Fruit fly (Drosophila melanogaster) whole organism, embryonic: ENCODE measurements around the gene CG43291.

Experiments
- Atf3 ChIP-seq: fragments of 200-800 bp; sonication (Bioruptor generic); optimal IDR thresholded peaks from 3 replicates; lab custom pipeline; 2016; ENCODE audit warnings: missing biosample characterization, missing genetic modification characterization
- Bdp1 ChIP-seq: fragments of 200-800 bp; sonication (Bioruptor generic); optimal IDR thresholded peaks from 3 replicates; lab custom pipeline; 2016; ENCODE audit warnings: missing biosample characterization, missing genetic modification characterization
- CG10959 ChIP-seq: fragments of 200-800 bp; sonication (Bioruptor generic); IDR thresholded peaks from 2 replicates; pipeline ENCODE4 v1.3.6; 2022; ENCODE audit warnings: missing biosample characterization, missing genetic modification characterization
- CG11696 ChIP-seq: fragments of 200-800 bp; sonication (Bioruptor generic); IDR thresholded peaks from 2 replicates; pipeline ENCODE4 v1.3.6; 2022; ENCODE audit warnings: missing biosample characterization, missing genetic modification characterization
- CG12155 ChIP-seq: fragments of 200-800 bp; sonication (Bioruptor generic); optimal IDR thresholded peaks from 3 replicates; lab custom pipeline; 2016; ENCODE audit warnings: missing biosample characterization, missing genetic modification characterization
- CG12744 ChIP-seq: fragments of 200-800 bp; sonication (Bioruptor generic); optimal IDR thresholded peaks from 2 replicates; lab custom pipeline; 2016; ENCODE audit warnings: missing biosample characterization, missing genetic modification characterization
- CG12942 ChIP-seq: fragments of 200-800 bp; sonication (Bioruptor generic); optimal IDR thresholded peaks from 3 replicates; lab custom pipeline; 2016; ENCODE audit warnings: missing biosample characterization, missing genetic modification characterization
- CG14014 ChIP-seq: fragments of 200-800 bp; sonication (Bioruptor generic); IDR thresholded peaks from 2 replicates; pipeline ENCODE4 v1.3.6; 2022; ENCODE audit warnings: missing biosample characterization, missing genetic modification characterization
- CG1529 ChIP-seq: fragments of 200-800 bp; sonication (Bioruptor generic); optimal IDR thresholded peaks from 3 replicates; lab custom pipeline; 2018; ENCODE audit warnings: missing biosample characterization, missing genetic modification characterization
- CG17361 ChIP-seq: fragments of 200-800 bp; sonication (Bioruptor generic); IDR thresholded peaks from 3 replicates; pipeline ENCODE4 v1.3.6; 2022; ENCODE audit warnings: missing biosample characterization, missing genetic modification characterization
- CG17385 ChIP-seq: fragments of 200-800 bp; sonication (Bioruptor generic); optimal IDR thresholded peaks from 3 replicates; lab custom pipeline; 2018; ENCODE audit warnings: missing biosample characterization, mild to moderate bottlenecking, missing genetic modification characterization
- CG31365 ChIP-seq: fragments of 200-800 bp; sonication (Bioruptor generic); optimal IDR thresholded peaks from 2 replicates; lab custom pipeline; 2018; ENCODE audit warnings: missing biosample characterization, mild to moderate bottlenecking, missing genetic modification characterization
- CG32532 ChIP-seq: fragments of 200-800 bp; sonication (Bioruptor generic); IDR thresholded peaks from 2 replicates; pipeline ENCODE4 v1.3.6; 2022; ENCODE audit warnings: missing biosample characterization, missing genetic modification characterization
- CG34224 ChIP-seq: fragments of 200-800 bp; sonication (Bioruptor generic); IDR thresholded peaks from 3 replicates; pipeline ENCODE4 v1.3.6; 2022; ENCODE audit warnings: missing biosample characterization, missing genetic modification characterization; ENCODE audit not compliant: partially characterized antibody
- CG5245 ChIP-seq: fragments of 200-800 bp; sonication (Bioruptor generic); optimal IDR thresholded peaks from 3 replicates; lab custom pipeline; 2016; ENCODE audit warnings: missing biosample characterization, missing genetic modification characterization
- CG8924 ChIP-seq: fragments of 200-800 bp; optimal IDR thresholded peaks from 3 replicates; lab custom pipeline; 2019; ENCODE audit warnings: missing biosample characterization, mild to moderate bottlenecking, missing genetic modification characterization, moderate library complexity
- CG9215 ChIP-seq: fragments of 200-800 bp; sonication (Bioruptor generic); IDR thresholded peaks from 2 replicates; pipeline ENCODE4 v1.3.6; 2022; ENCODE audit warnings: missing biosample characterization, missing genetic modification characterization
- CG9817 ChIP-seq: fragments of 200-800 bp; sonication (Bioruptor generic); optimal IDR thresholded peaks from 2 replicates; lab custom pipeline; 2018; ENCODE audit warnings: missing biosample characterization, mild to moderate bottlenecking, missing genetic modification characterization, moderate library complexity
- CrebB ChIP-seq: fragments of 200-800 bp; sonication (Bioruptor generic); optimal IDR thresholded peaks from 3 replicates; lab custom pipeline; 2018; ENCODE audit warnings: missing biosample characterization, mild to moderate bottlenecking, missing genetic modification characterization
- Doc2 ChIP-seq: fragments of 200-800 bp; sonication (Bioruptor generic); IDR thresholded peaks from 2 replicates; pipeline ENCODE4 v1.3.6; 2022; ENCODE audit warnings: missing biosample characterization, missing genetic modification characterization
- ERR ChIP-seq: fragments of 200-800 bp; sonication (Bioruptor generic); optimal IDR thresholded peaks from 2 replicates; lab custom pipeline; 2016; ENCODE audit warnings: missing biosample characterization, missing genetic modification characterization
- Fer2 ChIP-seq: fragments of 200-800 bp; sonication (Bioruptor generic); optimal IDR thresholded peaks from 2 replicates; lab custom pipeline; 2018; ENCODE audit warnings: missing biosample characterization, mild to moderate bottlenecking, missing genetic modification characterization, moderate library complexity
- Hr51 ChIP-seq, 2 experiments: fragments of 200-800 bp; sonication (Bioruptor generic); optimal IDR thresholded peaks; 2 replicates in 1 of 2; 3 replicates in 1 of 2; lab custom pipeline; 2016 to 2018; ENCODE audit warnings: missing biosample characterization in 2 of 2, missing genetic modification characterization in 2 of 2, mild to moderate bottlenecking in 1 of 2, moderate library complexity in 1 of 2
- Mrtf ChIP-seq: fragments of 200-800 bp; sonication (Bioruptor generic); IDR thresholded peaks from 3 replicates; pipeline ENCODE4 v1.3.6; 2022; ENCODE audit warnings: missing biosample characterization, missing genetic modification characterization
- Neu2 ChIP-seq: fragments of 200-800 bp; sonication (Bioruptor generic); optimal IDR thresholded peaks from 3 replicates; lab custom pipeline; 2016; ENCODE audit warnings: missing biosample characterization, missing genetic modification characterization, borderline replicate concordance
- Poxn ChIP-seq: fragments of 200-800 bp; sonication (Bioruptor generic); IDR thresholded peaks from 2 replicates; pipeline ENCODE4 v1.3.6; 2022; ENCODE audit warnings: missing biosample characterization, missing genetic modification characterization
- Rfx ChIP-seq: fragments of 200-800 bp; sonication (Bioruptor generic); IDR thresholded peaks from 2 replicates; pipeline ENCODE4 v1.3.6; 2022; ENCODE audit warnings: missing biosample characterization, missing genetic modification characterization
- Scr ChIP-seq: fragments of 200-800 bp; sonication (Bioruptor generic); IDR thresholded peaks from 2 replicates; pipeline ENCODE4 v1.3.6; 2022; ENCODE audit warnings: missing biosample characterization, missing genetic modification characterization; ENCODE audit not compliant: partially characterized antibody
- Usf ChIP-seq: fragments of 200-800 bp; sonication (Bioruptor generic); optimal IDR thresholded peaks from 2 replicates; lab custom pipeline; 2017; ENCODE audit warnings: missing genotype, missing biosample characterization, missing genetic modification characterization
- Vsx1 ChIP-seq: fragments of 200-800 bp; sonication (Bioruptor generic); optimal IDR thresholded peaks from 2 replicates; lab custom pipeline; 2017; ENCODE audit warnings: missing biosample characterization, mild to moderate bottlenecking, missing genetic modification characterization, missing genetic modification reagents
- abd-A ChIP-seq: fragments of 200-800 bp; sonication (Bioruptor generic); optimal IDR thresholded peaks from 3 replicates; lab custom pipeline; 2019; ENCODE audit warnings: missing biosample characterization, mild to moderate bottlenecking, missing genetic modification characterization, moderate library complexity
- aop ChIP-seq: fragments of 200-800 bp; sonication (Bioruptor generic); IDR thresholded peaks from 2 replicates; pipeline ENCODE4 v1.3.6; 2022; ENCODE audit warnings: missing biosample characterization, missing genetic modification characterization
- bab2 ChIP-seq: fragments of 200-800 bp; sonication (Bioruptor generic); optimal IDR thresholded peaks from 2 replicates; lab custom pipeline; 2016; ENCODE audit warnings: missing biosample characterization, missing genetic modification characterization
- cg ChIP-seq: fragments of 200-800 bp; sonication (Bioruptor generic); optimal IDR thresholded peaks from 3 replicates; lab custom pipeline; 2019; ENCODE audit warnings: missing biosample characterization, mild to moderate bottlenecking, missing genetic modification characterization, moderate library complexity
- eyg ChIP-seq: fragments of 200-800 bp; sonication (Bioruptor generic); optimal IDR thresholded peaks from 3 replicates; lab custom pipeline; 2016; ENCODE audit warnings: missing biosample characterization, missing genetic modification characterization
- fd64A ChIP-seq: fragments of 200-800 bp; sonication (Bioruptor generic); optimal IDR thresholded peaks from 3 replicates; lab custom pipeline; 2018; ENCODE audit warnings: missing biosample characterization, mild to moderate bottlenecking, missing genetic modification characterization
- jing ChIP-seq: fragments of 200-800 bp; sonication (Bioruptor generic); optimal IDR thresholded peaks from 2 replicates; lab custom pipeline; 2018; ENCODE audit warnings: missing biosample characterization, mild to moderate bottlenecking, missing genetic modification characterization
- lmd ChIP-seq: fragments of 200-800 bp; sonication (Bioruptor generic); IDR thresholded peaks from 2 replicates; pipeline ENCODE4 v1.3.6; 2022; ENCODE audit warnings: missing biosample characterization, missing genetic modification characterization
- nerfin-2 ChIP-seq: fragments of 200-800 bp; sonication (Bioruptor generic); IDR thresholded peaks from 2 replicates; pipeline ENCODE4 v1.3.6; 2022; ENCODE audit warnings: missing biosample characterization, missing genetic modification characterization; ENCODE audit not compliant: partially characterized antibody
- oc ChIP-seq: fragments of 200-800 bp; sonication (Bioruptor generic); optimal IDR thresholded peaks from 2 replicates; lab custom pipeline; 2018; ENCODE audit warnings: missing biosample characterization, mild to moderate bottlenecking, missing genetic modification characterization, moderate library complexity
- onecut ChIP-seq: fragments of 200-800 bp; sonication (Bioruptor generic); IDR thresholded peaks from 2 replicates; pipeline ENCODE4 v1.3.6; 2022; ENCODE audit warnings: missing biosample characterization, missing genetic modification characterization
- otp ChIP-seq: fragments of 200-800 bp; sonication (Bioruptor generic); IDR thresholded peaks from 3 replicates; pipeline ENCODE4, ENCODE4 v1.3.6; 2022; ENCODE audit warnings: missing biosample characterization, missing genetic modification characterization
- p53 ChIP-seq: fragments of 200-800 bp; sonication (Bioruptor generic); optimal IDR thresholded peaks from 2 replicates; lab custom pipeline; 2016; ENCODE audit warnings: missing biosample characterization, missing genetic modification characterization
- pb ChIP-seq: fragments of 200-800 bp; sonication (Bioruptor generic); optimal IDR thresholded peaks from 3 replicates; lab custom pipeline; 2016; ENCODE audit warnings: missing biosample characterization, missing genetic modification characterization
- pita ChIP-seq: fragments of 200-800 bp; sonication (Bioruptor generic); optimal IDR thresholded peaks from 2 replicates; lab custom pipeline; 2017; ENCODE audit warnings: missing biosample characterization, mild to moderate bottlenecking, missing genetic modification characterization
- ro ChIP-seq: fragments of 200-800 bp; sonication (Bioruptor generic); IDR thresholded peaks from 2 replicates; pipeline ENCODE4 v1.3.6; 2022; ENCODE audit warnings: missing biosample characterization, missing genetic modification characterization
- sens-2 ChIP-seq: fragments of 200-800 bp; sonication (Bioruptor generic); IDR thresholded peaks from 2 replicates; pipeline ENCODE4 v1.3.6; 2022; ENCODE audit warnings: missing biosample characterization, missing genetic modification characterization
- so ChIP-seq: fragments of 200-800 bp; sonication (Bioruptor generic); IDR thresholded peaks from 3 replicates; pipeline ENCODE4 v1.3.6; 2022; ENCODE audit warnings: missing biosample characterization, missing genetic modification characterization
- ssp ChIP-seq: fragments of 200-800 bp; sonication (Bioruptor generic); IDR thresholded peaks from 2 replicates; pipeline ENCODE4 v1.3.6; 2022; ENCODE audit warnings: missing biosample characterization, missing genetic modification characterization
- ttk ChIP-seq: fragments of 200-800 bp; sonication (Bioruptor generic); IDR thresholded peaks from 2 replicates; pipeline ENCODE4 v2.1.2; 2022; ENCODE audit warnings: missing biosample characterization, missing genetic modification characterization

Gene CG43291

dm6 chr3R:14288669-14289383 lies 44.3 kb upstream of the CG43291 start, which contains the start of gene red (continued):
- peak; percentile 32 for TF ChIP-seq Vsx1 (GFP tag; lab: Kevin White, UChicago)
- TF ChIP-seq aop: no peak
- TF ChIP-seq CG34224 (GFP tag; lab: Robert Waterston, UW): peak; percentile 10; the same call in 1 of the 3 replicates
- peak; percentile 1 for TF ChIP-seq CG12744 (GFP tag; lab: Kevin White, UChicago)
- TF ChIP-seq CG10959 (GFP tag; lab: Robert Waterston, UW): no peak
- TF ChIP-seq Neu2: no peak
- peak; percentile 27 for TF ChIP-seq CrebB (tag; lab: Kevin White, UChicago)
- TF ChIP-seq fd64A: peak; percentile 45
- TF ChIP-seq Doc2 (GFP tag; lab: Robert Waterston, UW): no peak
- TF ChIP-seq so: no peak
- TF ChIP-seq Atf3 (GFP tag; lab: Kevin White, UChicago): no peak
- TF ChIP-seq CG9817 (tag; lab: Kevin White, UChicago): peak; percentile 67
- peak; percentile 77 for TF ChIP-seq CG17385 (GFP tag; lab: Kevin White, UChicago)
- no peak for TF ChIP-seq Usf (GFP tag; lab: Kevin White, UChicago)
- peak; percentile 41 for TF ChIP-seq oc
- 0 out of 2 replicates have a peak, but pooled peaks have one; percentile 35 for TF ChIP-seq CG11696 (GFP tag; lab: Robert Waterston, UW)
- peak; percentile 53 for TF ChIP-seq CG5245 (GFP tag; lab: Kevin White, UChicago)
- TF ChIP-seq Fer2 (tag; lab: Kevin White, UChicago): peak; percentile 59
- TF ChIP-seq eyg (GFP tag; lab: Kevin White, UChicago): no peak
- TF ChIP-seq bab2 (GFP tag; lab: Kevin White, UChicago): no peak
- no peak for TF ChIP-seq p53 (GFP tag; lab: Kevin White, UChicago)
- TF ChIP-seq cg (GFP tag; lab: Kevin White, UChicago): peak; percentile 31
- TF ChIP-seq CG31365 (tag; lab: Kevin White, UChicago): peak; percentile 12
- TF ChIP-seq pita (GFP tag; lab: Kevin White, UChicago): no peak
- TF ChIP-seq CG17361 (GFP tag; lab: Robert Waterston, UW): peak; percentile 81
- peak; percentile 79 for TF ChIP-seq CG8924 (tag; lab: Kevin White, UChicago)
- peak; percentile 39; the same call in 1 of the 2 replicates for TF ChIP-seq Poxn (GFP tag; lab: Robert Waterston, UW)
- 0 out of 2 replicates have a peak, but pooled peaks have one; percentile 9 for TF ChIP-seq sens-2
- TF ChIP-seq Bdp1 (GFP tag; lab: Kevin White, UChicago): peak; percentile 47
- no peak for TF ChIP-seq pb (GFP tag; lab: Kevin White, UChicago)
- no peak for TF ChIP-seq Scr (GFP tag; lab: Robert Waterston, UW)
- TF ChIP-seq CG32532 (GFP tag; lab: Robert Waterston, UW): peak; percentile 87
- peak; percentile 80 for TF ChIP-seq CG14014
- TF ChIP-seq nerfin-2 (GFP tag; lab: Robert Waterston, UW): no peak
- peak; percentile 47 to 84 for TF ChIP-seq Hr51 (GFP tag; optimal IDR thresholded peaks at IDR 0.05; lab: Kevin White, UChicago)
- peak; percentile 76 for TF ChIP-seq lmd (GFP tag; lab: Robert Waterston, UW)
- peak; percentile 23 for TF ChIP-seq jing
- TF ChIP-seq abd-A (tag; lab: Kevin White, UChicago): peak; percentile 35
- TF ChIP-seq CG12942 (GFP tag; lab: Kevin White, UChicago): peak; percentile 48
- TF ChIP-seq CG12155 (GFP tag; lab: Kevin White, UChicago): peak; percentile 70
- TF ChIP-seq ERR: peak; percentile 17
- TF ChIP-seq CG9215 (GFP tag; lab: Robert Waterston, UW): peak; percentile 75
- no peak for TF ChIP-seq ro (GFP tag; lab: Robert Waterston, UW)
- peak; percentile 43; the same call in 1 of the 3 replicates for TF ChIP-seq Mrtf
- TF ChIP-seq ssp: no peak
- TF ChIP-seq onecut (GFP tag; lab: Robert Waterston, UW): peak; percentile 51
- peak; percentile 84 for TF ChIP-seq Rfx (GFP tag; lab: Robert Waterston, UW)
- peak; percentile 70 for TF ChIP-seq ttk (GFP tag; lab: Robert Waterston, UW)
- peak; percentile 75; the same call in 2 of the 3 replicates for TF ChIP-seq otp (GFP tag; lab: Robert Waterston, UW)
- peak; percentile 63 for TF ChIP-seq CG1529
